Worm (Caenorhabditis elegans) whole organism, young adult: Measurements from ENCODE around the gene sdz-1.

ENCODE experiments used
- B0019.2 ChIP-seq: fragments of 200-800 bp; sonication (Bioruptor generic); conservative IDR thresholded peaks from 2 replicates; pipeline ENCODE4 v1.3.6; 2022; ENCODE audit warnings: missing genetic modification reagents, missing genetic modification characterization, missing compliant biosample characterization
- D2030.7 ChIP-seq: fragments of 200-800 bp; sonication (Bioruptor generic); IDR thresholded peaks from 2 replicates; pipeline ENCODE4 v1.3.6; 2022; ENCODE audit warnings: missing genetic modification reagents, missing genetic modification characterization, missing compliant biosample characterization
- F10E7.11 ChIP-seq: sonication (generic microtip); optimal IDR thresholded peaks from 2 replicates; lab custom pipeline; 2017; ENCODE audit warnings: mild to moderate bottlenecking, missing genetic modification characterization, moderate library complexity, missing compliant biosample characterization
- F33H1.4 ChIP-seq: fragments of 200-800 bp; sonication (Bioruptor generic); IDR thresholded peaks from 2 replicates; pipeline ENCODE4 v1.3.6; 2022; ENCODE audit warnings: missing genetic modification reagents, missing genetic modification characterization, missing compliant biosample characterization
- F52B5.7 ChIP-seq: sonication (generic microtip); optimal IDR thresholded peaks from 2 replicates; lab custom pipeline; 2016; ENCODE audit warnings: mild to moderate bottlenecking, missing genetic modification characterization, missing compliant biosample characterization
- F57A8.1 ChIP-seq: fragments of 200-800 bp; sonication (Bioruptor generic); optimal IDR thresholded peaks from 2 replicates; lab custom pipeline; 2018; ENCODE audit warnings: mild to moderate bottlenecking, missing genetic modification characterization, moderate library complexity, missing compliant biosample characterization
- K12H6.12 ChIP-seq: fragments of 200-800 bp; sonication (Bioruptor generic); optimal IDR thresholded peaks from 2 replicates; lab custom pipeline; 2018; ENCODE audit warnings: mild to moderate bottlenecking, missing genetic modification characterization, missing compliant biosample characterization
- T26A5.8 ChIP-seq: sonication (generic microtip); optimal IDR thresholded peaks from 2 replicates; lab custom pipeline; 2016; ENCODE audit warnings: missing genetic modification characterization, missing compliant biosample characterization
- Y67H2A.10 ChIP-seq: fragments of 200-800 bp; sonication (Bioruptor generic); conservative IDR thresholded peaks from 2 replicates; pipeline ENCODE4 v1.3.6; 2022; ENCODE audit warnings: missing genetic modification reagents, missing genetic modification characterization, missing compliant biosample characterization
- ZK185.1 ChIP-seq: sonication (generic microtip); optimal IDR thresholded peaks from 2 replicates; lab custom pipeline; 2016; ENCODE audit warnings: mild to moderate bottlenecking, missing genetic modification characterization, missing compliant biosample characterization; ENCODE audit not compliant: poor library complexity, severe bottlenecking
- akir-1 ChIP-seq: fragments of 200-800 bp; sonication (Bioruptor generic); optimal IDR thresholded peaks from 2 replicates; lab custom pipeline; 2018; ENCODE audit warnings: mild to moderate bottlenecking, missing genetic modification characterization, moderate library complexity, missing compliant biosample characterization
- ama-1 ChIP-seq, 3 experiments: fragments of 150-350 bp in 1 of 3; sonication (generic microtip) in 2 of 3; optimal IDR thresholded peaks; 2 replicates each; lab custom pipeline; 2014 to 2018; ENCODE audit warnings: missing biosample characterization in 2 of 3, missing genetic modification characterization in 2 of 3, missing genetic modification reagents in 2 of 3
- aptf-2 ChIP-seq: fragments of 200-800 bp; sonication (Bioruptor generic); conservative IDR thresholded peaks from 2 replicates; pipeline ENCODE4 v1.3.6; 2022; ENCODE audit warnings: missing genetic modification reagents, missing genetic modification characterization, missing compliant biosample characterization
- atf-7 ChIP-seq: sonication (generic microtip); optimal IDR thresholded peaks from 2 replicates; lab custom pipeline; 2017; ENCODE audit warnings: mild to moderate bottlenecking, missing genetic modification characterization, missing compliant biosample characterization
- bed-2 ChIP-seq: fragments of 200-800 bp; sonication (Bioruptor generic); IDR thresholded peaks from 2 replicates; pipeline ENCODE4 v1.3.6; 2022; ENCODE audit warnings: missing genetic modification reagents, missing genetic modification characterization, missing compliant biosample characterization
- cebp-1 ChIP-seq, 2 experiments: fragments of 200-800 bp in 1 of 2; sonication (Bioruptor generic) in 1 of 2; sonication (generic microtip) in 1 of 2; IDR thresholded peaks in 1 of 2; optimal IDR thresholded peaks in 1 of 2; 2 replicates each; pipeline versions ENCODE4 v1.3.6 to Lab custom; 2017 to 2022; ENCODE audit warnings: missing compliant biosample characterization in 2 of 2, missing genetic modification characterization in 2 of 2, mild to moderate bottlenecking in 1 of 2, missing genetic modification reagents in 1 of 2, moderate library complexity in 1 of 2
- ceh-58 ChIP-seq: fragments of 200-800 bp; sonication (Bioruptor generic); IDR thresholded peaks from 2 replicates; pipeline ENCODE4 v1.3.6; 2022; ENCODE audit warnings: missing genetic modification characterization, missing compliant biosample characterization
- ceh-79 ChIP-seq: sonication (generic microtip); optimal IDR thresholded peaks from 2 replicates; lab custom pipeline; 2017; ENCODE audit warnings: mild to moderate bottlenecking, missing genetic modification characterization, missing compliant biosample characterization
- ceh-91 ChIP-seq: fragments of 200-800 bp; sonication (Bioruptor generic); IDR thresholded peaks from 2 replicates; pipeline ENCODE4 v1.3.6; 2022; ENCODE audit warnings: missing genetic modification reagents, missing genetic modification characterization, missing compliant biosample characterization
- die-1 ChIP-seq: sonication (generic microtip); optimal IDR thresholded peaks from 2 replicates; lab custom pipeline; 2016; ENCODE audit warnings: missing genotype, mild to moderate bottlenecking, missing genetic modification characterization, missing compliant biosample characterization
- ekl-4 ChIP-seq: fragments of 200-800 bp; sonication (Bioruptor generic); IDR thresholded peaks from 2 replicates; pipeline ENCODE4 v1.3.6; 2022; ENCODE audit warnings: missing genetic modification reagents, missing genetic modification characterization, missing compliant biosample characterization
- gei-17 ChIP-seq: fragments of 200-800 bp; sonication (Bioruptor generic); optimal IDR thresholded peaks from 2 replicates; lab custom pipeline; 2018; ENCODE audit warnings: mild to moderate bottlenecking, missing genetic modification characterization, missing compliant biosample characterization
- him-1 ChIP-seq: sonication (generic microtip); optimal IDR thresholded peaks from 2 replicates; lab custom pipeline; 2016; ENCODE audit warnings: missing genotype, missing genetic modification reagents, missing genetic modification characterization, missing compliant biosample characterization
- hlh-26 ChIP-seq: fragments of 200-800 bp; sonication (Bioruptor generic); conservative IDR thresholded peaks from 2 replicates; pipeline ENCODE4 v1.3.6; 2022; ENCODE audit warnings: missing genetic modification reagents, missing genetic modification characterization, missing compliant biosample characterization
- lag-1 ChIP-seq: fragments of 200-800 bp; sonication (Bioruptor generic); IDR thresholded peaks from 2 replicates; pipeline ENCODE4 v1.3.6; 2022; ENCODE audit warnings: missing genetic modification reagents, missing genetic modification characterization, missing compliant biosample characterization
- let-607 ChIP-seq, 2 experiments: fragments of 200-800 bp in 1 of 2; sonication (Bioruptor generic) in 1 of 2; sonication (generic microtip) in 1 of 2; optimal IDR thresholded peaks; 2 replicates each; lab custom pipeline; 2016 to 2018; ENCODE audit warnings: mild to moderate bottlenecking in 2 of 2, missing compliant biosample characterization in 2 of 2, missing genetic modification characterization in 2 of 2, moderate library complexity in 2 of 2, missing genotype in 1 of 2
- lin-26 ChIP-seq: fragments of 200-800 bp; sonication (Bioruptor generic); IDR thresholded peaks from 2 replicates; pipeline ENCODE4 v1.3.6; 2022; ENCODE audit warnings: missing genetic modification reagents, missing genetic modification characterization, missing compliant biosample characterization
- lir-1 ChIP-seq: fragments of 200-800 bp; sonication (Bioruptor generic); conservative IDR thresholded peaks from 2 replicates; pipeline ENCODE4 v1.3.6; 2022; ENCODE audit warnings: missing genetic modification reagents, missing genetic modification characterization, missing compliant biosample characterization
- lsl-1 ChIP-seq: fragments of 200-800 bp; sonication (Bioruptor generic); optimal IDR thresholded peaks from 2 replicates; lab custom pipeline; 2018; ENCODE audit warnings: mild to moderate bottlenecking, missing genetic modification characterization, moderate library complexity, missing compliant biosample characterization
- lsy-27 ChIP-seq: sonication (generic microtip); optimal IDR thresholded peaks from 2 replicates; lab custom pipeline; 2017; ENCODE audit warnings: missing genetic modification characterization, mild to moderate bottlenecking, missing compliant biosample characterization, antibody characterized with exemption, missing genotype, borderline replicate concordance; ENCODE audit not compliant: insufficient read depth
- madf-6 ChIP-seq: fragments of 200-800 bp; sonication (Bioruptor generic); IDR thresholded peaks from 2 replicates; pipeline ENCODE4 v1.3.6; 2022; ENCODE audit warnings: missing genetic modification reagents, missing genetic modification characterization, missing compliant biosample characterization
- mel-28 ChIP-seq: sonication (generic microtip); optimal IDR thresholded peaks from 2 replicates; lab custom pipeline; 2016; ENCODE audit warnings: borderline replicate concordance, mild to moderate bottlenecking, missing genetic modification characterization, missing compliant biosample characterization
- mes-4 ChIP-seq: sonication (generic microtip); optimal IDR thresholded peaks from 2 replicates; lab custom pipeline; 2016; ENCODE audit warnings: missing genotype, missing genetic modification characterization, missing compliant biosample characterization
- nfya-1 ChIP-seq: sonication (generic microtip); optimal IDR thresholded peaks from 2 replicates; lab custom pipeline; 2017; ENCODE audit warnings: antibody characterized with exemption, missing compliant biosample characterization, missing genetic modification characterization, borderline replicate concordance; ENCODE audit not compliant: insufficient read depth
- nfya-2 ChIP-seq: fragments of 200-800 bp; sonication (Bioruptor generic); IDR thresholded peaks from 2 replicates; pipeline ENCODE4 v1.3.6; 2022; ENCODE audit warnings: missing genetic modification reagents, missing genetic modification characterization, missing compliant biosample characterization
- pbrm-1 ChIP-seq: fragments of 200-800 bp; sonication (Bioruptor generic); IDR thresholded peaks from 2 replicates; pipeline ENCODE4 v1.3.6; 2022; ENCODE audit warnings: missing genetic modification reagents, missing genetic modification characterization, missing compliant biosample characterization
- pha-4 ChIP-seq: fragments of 150-350 bp; sonication (generic microtip); optimal IDR thresholded peaks from 2 replicates; lab custom pipeline; 2014; ENCODE audit warnings: missing biosample characterization, missing genetic modification reagents, missing genetic modification characterization
- rec-8 ChIP-seq, 2 experiments: sonication (generic microtip); optimal IDR thresholded peaks; 2 replicates each; lab custom pipeline; 2016; ENCODE audit warnings: mild to moderate bottlenecking in 2 of 2, missing genetic modification characterization in 2 of 2, missing genetic modification reagents in 2 of 2, missing genotype in 2 of 2, missing biosample characterization in 1 of 2, missing compliant biosample characterization in 1 of 2, moderate library complexity in 1 of 2
- sea-2 ChIP-seq: fragments of 200-800 bp; sonication (Bioruptor generic); IDR thresholded peaks from 2 replicates; pipeline ENCODE4 v1.3.6; 2022; ENCODE audit warnings: missing genetic modification characterization, missing compliant biosample characterization
- snpc-1.3 ChIP-seq: sonication (generic microtip); optimal IDR thresholded peaks from 2 replicates; lab custom pipeline; 2017; ENCODE audit warnings: missing genetic modification characterization, mild to moderate bottlenecking, missing compliant biosample characterization, antibody characterized with exemption, moderate library complexity, missing genotype, missing genetic modification reagents; ENCODE audit not compliant: insufficient read depth
- snpc-3.4 ChIP-seq: sonication (generic microtip); optimal IDR thresholded peaks from 2 replicates; lab custom pipeline; 2017; ENCODE audit warnings: missing genetic modification characterization, mild to moderate bottlenecking, missing compliant biosample characterization, antibody characterized with exemption, moderate library complexity, missing genotype, missing genetic modification reagents
- sptf-2 ChIP-seq: fragments of 200-800 bp; sonication (Bioruptor generic); optimal IDR thresholded peaks from 2 replicates; lab custom pipeline; 2018; ENCODE audit warnings: mild to moderate bottlenecking, missing genetic modification characterization, missing compliant biosample characterization
- unc-130 ChIP-seq: sonication (generic microtip); optimal IDR thresholded peaks from 2 replicates; lab custom pipeline; 2016; ENCODE audit warnings: missing genetic modification reagents, missing genetic modification characterization, missing compliant biosample characterization
- unc-62 ChIP-seq: fragments of 150-350 bp; optimal IDR thresholded peaks from 2 replicates; lab custom pipeline; 2014; ENCODE audit warnings: missing biosample characterization, missing genetic modification reagents, missing genetic modification characterization
- zfh-2 ChIP-seq: fragments of 200-800 bp; sonication (Bioruptor generic); conservative IDR thresholded peaks from 2 replicates; pipeline ENCODE4 v1.3.6; 2022; ENCODE audit warnings: missing genetic modification reagents, missing genetic modification characterization, missing compliant biosample characterization
- ztf-3 ChIP-seq: fragments of 200-800 bp; sonication (Bioruptor generic); optimal IDR thresholded peaks from 2 replicates; lab custom pipeline; 2018; ENCODE audit warnings: mild to moderate bottlenecking, missing genetic modification characterization, missing compliant biosample characterization

Gene sdz-1

ce11 chrIII:8741276-8741860 is 41.2 kb upstream of the sdz-1 start, which contains the start of gene pdhk-2 (continued):
- TF ChIP-seq snpc-1.3 (tag; lab: Kevin White, UChicago) (peak; percentile 32), rec-8 (tag; optimal IDR thresholded peaks at IDR 0.05; lab: Kevin White, UChicago) (no peak), pbrm-1 (GFP tag; lab: Robert Waterston, UW) (peak; percentile 89), mes-4 (tag; lab: Kevin White, UChicago) (peak; percentile 15), Y67H2A.10 (no peak), mel-28 (tag; lab: Kevin White, UChicago) (no peak), lsl-1 (GFP tag; lab: Kevin White, UChicago) (peak; percentile 77), let-607 (tag; optimal IDR thresholded peaks at IDR 0.05; lab: Kevin White, UChicago) (peak; percentile 39 to 71), snpc-3.4 (no peak), B0019.2 (no peak), ztf-3 (GFP tag; lab: Kevin White, UChicago) (no peak), atf-7 (peak; percentile 58), ekl-4 (peak; percentile 88), him-1 (tag; lab: Kevin White, UChicago) (peak; percentile 92), bed-2 (GFP tag; lab: Robert Waterston, UW) (no peak), F52B5.7 (tag; lab: Kevin White, UChicago) (no peak), zfh-2 (GFP tag; lab: Robert Waterston, UW) (no peak), sptf-2 (GFP tag; lab: Kevin White, UChicago) (no peak), ZK185.1 (peak; percentile 89), pha-4 (tag; lab: Kevin White, UChicago) (peak; percentile 46), K12H6.12 (peak; percentile 70), lin-26 (GFP tag; lab: Robert Waterston, UW) (no peak), ceh-79 (tag; lab: Kevin White, UChicago) (no peak), aptf-2 (no peak), T26A5.8 (tag; lab: Kevin White, UChicago) (no peak), nfya-1 (tag; lab: Kevin White, UChicago) (no peak), ama-1 (optimal IDR thresholded peaks at IDR 0.05; lab: Kevin White, UChicago) (peak; percentile 21), ama-1 (GFP tag; optimal IDR thresholded peaks at IDR 0.05; lab: Kevin White, UChicago) (no peak), nfya-2 (GFP tag; lab: Robert Waterston, UW) (no peak), cebp-1 (GFP tag; IDR thresholded peaks at IDR 0.05; lab: Robert Waterston, UW) (peak; percentile 72; the same call in 1 of the 2 replicates), cebp-1 (tag; optimal IDR thresholded peaks at IDR 0.05; lab: Kevin White, UChicago) (peak; percentile 91), gei-17 (GFP tag; lab: Kevin White, UChicago) (peak; percentile 76), akir-1 (GFP tag; lab: Kevin White, UChicago) (no peak), ceh-91 (GFP tag; lab: Robert Waterston, UW) (peak; percentile 68), lag-1 (GFP tag; lab: Robert Waterston, UW) (no peak), lir-1 (peak; percentile 74), unc-62 (GFP tag; lab: Kevin White, UChicago) (no peak), hlh-26 (GFP tag; lab: Robert Waterston, UW) (no peak), lsy-27 (tag; lab: Kevin White, UChicago) (no peak), sea-2 (GFP tag; lab: Robert Waterston, UW) (no peak), unc-130 (GFP tag; lab: Kevin White, UChicago) (peak; percentile 64), madf-6 (peak; percentile 89), F57A8.1 (GFP tag; lab: Kevin White, UChicago) (no peak), die-1 (peak; percentile 27), F10E7.11 (tag; lab: Kevin White, UChicago) (no peak), ceh-58 (GFP tag; lab: Robert Waterston, UW) (no peak), D2030.7 (GFP tag; lab: Robert Waterston, UW) (peak; percentile 74), F33H1.4 (GFP tag; lab: Robert Waterston, UW) (peak; percentile 78)
